Fruit fly (Drosophila melanogaster) whole organism, adult: Measurements from ENCODE around the gene PICK1.

Source experiments
- CG11617 ChIP-seq: fragments of 200-800 bp; sonication (Bioruptor generic); optimal IDR thresholded peaks from 2 replicates; lab custom pipeline; 2017; ENCODE audit warnings: mild to moderate bottlenecking, missing biosample characterization, missing genetic modification reagents, missing genetic modification characterization
- CG12768 ChIP-seq: fragments of 200-800 bp; sonication (Bioruptor generic); optimal IDR thresholded peaks from 2 replicates; lab custom pipeline; 2017; ENCODE audit warnings: missing biosample characterization, missing genetic modification characterization, mild to moderate bottlenecking, moderate library complexity, missing genetic modification reagents
- CG14711 ChIP-seq: fragments of 200-800 bp; sonication (Bioruptor generic); optimal IDR thresholded peaks from 2 replicates; lab custom pipeline; 2018; ENCODE audit warnings: missing biosample characterization, mild to moderate bottlenecking, missing genetic modification characterization, moderate library complexity
- CG1620 ChIP-seq: fragments of 200-800 bp; sonication (Bioruptor generic); optimal IDR thresholded peaks from 2 replicates; lab custom pipeline; 2016; ENCODE audit warnings: missing biosample characterization, missing genetic modification characterization
- CG33017 ChIP-seq: fragments of 200-800 bp; sonication (Bioruptor generic); optimal IDR thresholded peaks from 2 replicates; lab custom pipeline; 2018; ENCODE audit warnings: missing biosample characterization, mild to moderate bottlenecking, missing genetic modification characterization, moderate library complexity
- CG5204 ChIP-seq: fragments of 200-800 bp; sonication (Bioruptor generic); optimal IDR thresholded peaks from 2 replicates; lab custom pipeline; 2016; ENCODE audit warnings: missing biosample characterization, missing genetic modification characterization
- CG7045 ChIP-seq: fragments of 200-800 bp; sonication (Bioruptor generic); optimal IDR thresholded peaks from 2 replicates; lab custom pipeline; 2017; ENCODE audit warnings: missing biosample characterization, mild to moderate bottlenecking, missing genetic modification characterization
- CG7101 ChIP-seq: fragments of 200-800 bp; sonication (Bioruptor generic); optimal IDR thresholded peaks from 2 replicates; lab custom pipeline; 2018; ENCODE audit warnings: missing biosample characterization, mild to moderate bottlenecking, missing genetic modification characterization, moderate library complexity
- Clk ChIP-seq: fragments of 200-800 bp; sonication (Bioruptor generic); optimal IDR thresholded peaks from 2 replicates; lab custom pipeline; 2017; ENCODE audit warnings: missing biosample characterization, missing genetic modification characterization
- Crg-1 ChIP-seq: fragments of 200-800 bp; sonication (Bioruptor generic); optimal IDR thresholded peaks from 2 replicates; lab custom pipeline; 2016; ENCODE audit warnings: missing biosample characterization, missing genetic modification characterization
- Hr96 ChIP-seq: fragments of 200-800 bp; sonication (Bioruptor generic); optimal IDR thresholded peaks from 2 replicates; lab custom pipeline; 2016; ENCODE audit warnings: missing biosample characterization, missing genetic modification characterization
- Mnt ChIP-seq: fragments of 200-800 bp; sonication (Bioruptor generic); optimal IDR thresholded peaks from 2 replicates; lab custom pipeline; 2016; ENCODE audit warnings: missing biosample characterization, mild to moderate bottlenecking, missing genetic modification characterization
- bab1 ChIP-seq: fragments of 200-800 bp; sonication (Bioruptor generic); optimal IDR thresholded peaks from 3 replicates; lab custom pipeline; 2019; ENCODE audit warnings: missing biosample characterization, mild to moderate bottlenecking, missing genetic modification characterization, moderate library complexity
- cic ChIP-seq: fragments of 200-800 bp; sonication (Bioruptor generic); optimal IDR thresholded peaks from 2 replicates; lab custom pipeline; 2017; ENCODE audit warnings: missing biosample characterization, mild to moderate bottlenecking, missing genetic modification characterization, moderate library complexity
- cnc ChIP-seq, 2 experiments: fragments of >200 bp; optimal IDR thresholded peaks; 2 replicates each; lab custom pipeline; 2017
- kay ChIP-seq: fragments of 200-800 bp; sonication (Bioruptor generic); peaks from one replicate; lab custom pipeline; 2016; ENCODE audit warnings: missing biosample characterization, missing genetic modification characterization, borderline replicate concordance
- ovo ChIP-seq: fragments of 200-800 bp; sonication (Bioruptor generic); optimal IDR thresholded peaks from 2 replicates; lab custom pipeline; 2016; ENCODE audit warnings: missing biosample characterization, missing genetic modification characterization
- pad ChIP-seq: fragments of 200-800 bp; sonication (Bioruptor generic); optimal IDR thresholded peaks from 3 replicates; lab custom pipeline; 2017; ENCODE audit warnings: missing biosample characterization, missing genetic modification characterization, mild to moderate bottlenecking, moderate library complexity, missing genetic modification reagents
- tj ChIP-seq: fragments of 200-800 bp; sonication (Bioruptor generic); optimal IDR thresholded peaks from 3 replicates; lab custom pipeline; 2017; ENCODE audit warnings: missing biosample characterization, mild to moderate bottlenecking, missing genetic modification characterization, moderate library complexity
- toe ChIP-seq: fragments of 200-800 bp; sonication (Bioruptor generic); optimal IDR thresholded peaks from 2 replicates; lab custom pipeline; 2016; ENCODE audit warnings: missing biosample characterization, missing genetic modification characterization

PICK1 gene

dm6 chr2L:12712852-12713251 is 18.0 kb downstream of the PICK1 start, which contains the start of gene CG5787:
Gene CG5787, minus strand, starts transcription at chr2L:12712952.
- no peak for TF ChIP-seq ovo (GFP tag; lab: Kevin White, UChicago)
- no peak for TF ChIP-seq Crg-1
- no peak for TF ChIP-seq cnc (optimal IDR thresholded peaks at IDR 0.05; lab: Kevin White, UChicago)
- no peak for TF ChIP-seq Clk (GFP tag; lab: Kevin White, UChicago)
- TF ChIP-seq Mnt, result no peak
- no peak for TF ChIP-seq CG7045 (GFP tag; lab: Kevin White, UChicago)
- no peak for TF ChIP-seq CG5204 (GFP tag; lab: Kevin White, UChicago)
- no peak for TF ChIP-seq CG1620
- TF ChIP-seq CG12768 (GFP tag; lab: Kevin White, UChicago), result no peak
- TF ChIP-seq kay (GFP tag; lab: Kevin White, UChicago), result no peak
- no peak for TF ChIP-seq tj
- TF ChIP-seq CG7101 (tag; lab: Kevin White, UChicago), result no peak
- no peak for TF ChIP-seq CG33017 (tag; lab: Kevin White, UChicago)
- TF ChIP-seq CG11617 (GFP tag; lab: Kevin White, UChicago), result no peak

dm6 chr2L:12718437-12719376 is 23.9 kb downstream of the PICK1 start, which contains the start of gene MRP:
Gene MRP, plus strand, starts transcription at chr2L:12719045.
- TF ChIP-seq CG14711 (tag; lab: Kevin White, UChicago) (no peak), tj (peak; percentile 17), Hr96 (GFP tag; lab: Kevin White, UChicago) (no peak), cnc (optimal IDR thresholded peaks at IDR 0.05; lab: Kevin White, UChicago) (no peak), CG5204 (GFP tag; lab: Kevin White, UChicago) (no peak), CG33017 (tag; lab: Kevin White, UChicago) (peak; percentile 19), Mnt (peak; percentile 36), CG7101 (tag; lab: Kevin White, UChicago) (no peak), CG11617 (GFP tag; lab: Kevin White, UChicago) (no peak), toe (no peak), ovo (GFP tag; lab: Kevin White, UChicago) (no peak), CG12768 (GFP tag; lab: Kevin White, UChicago) (no peak), CG7045 (GFP tag; lab: Kevin White, UChicago) (peak; percentile 39), bab1 (GFP tag; lab: Kevin White, UChicago) (peak; percentile 6), Clk (GFP tag; lab: Kevin White, UChicago) (no peak), kay (GFP tag; lab: Kevin White, UChicago) (no peak), Crg-1 (no peak), cic (peak; percentile 19), CG1620 (no peak), pad (GFP tag; lab: Kevin White, UChicago) (no peak)

- TF ChIP-seq CG5204 (GFP tag; lab: Kevin White, UChicago), result no peak
- peak; percentile 19 for TF ChIP-seq Mnt
- TF ChIP-seq Crg-1, result no peak
- TF ChIP-seq ovo (GFP tag; lab: Kevin White, UChicago), result peak; percentile 18
- peak; percentile 17 for TF ChIP-seq CG14711 (tag; lab: Kevin White, UChicago)
- no peak for TF ChIP-seq CG1620
- no peak for TF ChIP-seq bab1 (GFP tag; lab: Kevin White, UChicago)
- TF ChIP-seq CG7101 (tag; lab: Kevin White, UChicago), result no peak
- TF ChIP-seq cic, result peak; percentile 91
- TF ChIP-seq CG7045 (GFP tag; lab: Kevin White, UChicago), result no peak
- TF ChIP-seq pad (GFP tag; lab: Kevin White, UChicago), result peak; percentile 0
- peak; percentile 65 for TF ChIP-seq kay (GFP tag; lab: Kevin White, UChicago)
- peak in 1 of 2 experiments; percentile 60 for TF ChIP-seq cnc (optimal IDR thresholded peaks at IDR 0.05; lab: Kevin White, UChicago)
- TF ChIP-seq CG11617 (GFP tag; lab: Kevin White, UChicago), result no peak
- TF ChIP-seq toe, result peak; percentile 1
- peak; percentile 59 for TF ChIP-seq tj
- no peak for TF ChIP-seq Hr96 (GFP tag; lab: Kevin White, UChicago)
- peak; percentile 21 for TF ChIP-seq CG33017 (tag; lab: Kevin White, UChicago)
- no peak for TF ChIP-seq Clk (GFP tag; lab: Kevin White, UChicago)
- peak; percentile 60 for TF ChIP-seq CG12768 (GFP tag; lab: Kevin White, UChicago)
These were observed 25.0 kb downstream of the PICK1 start for dm6 chr2L:12719712-12720429.

dm6 chr2L:12720430-12721396 is 25.9 kb downstream of the PICK1 start:
- TF ChIP-seq CG14711 (tag; lab: Kevin White, UChicago), result peak; percentile 8
- peak; percentile 31 for TF ChIP-seq CG5204 (GFP tag; lab: Kevin White, UChicago)
- TF ChIP-seq bab1 (GFP tag; lab: Kevin White, UChicago), result no peak
- TF ChIP-seq CG12768 (GFP tag; lab: Kevin White, UChicago), result peak; percentile 57
- peak; percentile 30 for TF ChIP-seq pad (GFP tag; lab: Kevin White, UChicago)
- peak; percentile 45 for TF ChIP-seq Clk (GFP tag; lab: Kevin White, UChicago)
- peak; percentile 53 for TF ChIP-seq toe
- TF ChIP-seq Crg-1, result no peak
- TF ChIP-seq CG7045 (GFP tag; lab: Kevin White, UChicago), result peak; percentile 51
- peak; percentile 10 for TF ChIP-seq CG33017 (tag; lab: Kevin White, UChicago)
- TF ChIP-seq kay (GFP tag; lab: Kevin White, UChicago), result peak; percentile 81
- TF ChIP-seq ovo (GFP tag; lab: Kevin White, UChicago), result no peak
- peak; percentile 18 for TF ChIP-seq Hr96 (GFP tag; lab: Kevin White, UChicago)
- peak; percentile 77 for TF ChIP-seq cic
- TF ChIP-seq CG7101 (tag; lab: Kevin White, UChicago), result peak; percentile 37
- no peak for TF ChIP-seq Mnt
- peak; percentile 52 for TF ChIP-seq CG11617 (GFP tag; lab: Kevin White, UChicago)
- TF ChIP-seq tj, result peak; percentile 1
- TF ChIP-seq cnc (optimal IDR thresholded peaks at IDR 0.05; lab: Kevin White, UChicago), result peak in 1 of 2 experiments; percentile 65
- no peak for TF ChIP-seq CG1620
